Fruit fly (Drosophila melanogaster): Measurements from ENCODE around the gene CG43074.

DNA sequence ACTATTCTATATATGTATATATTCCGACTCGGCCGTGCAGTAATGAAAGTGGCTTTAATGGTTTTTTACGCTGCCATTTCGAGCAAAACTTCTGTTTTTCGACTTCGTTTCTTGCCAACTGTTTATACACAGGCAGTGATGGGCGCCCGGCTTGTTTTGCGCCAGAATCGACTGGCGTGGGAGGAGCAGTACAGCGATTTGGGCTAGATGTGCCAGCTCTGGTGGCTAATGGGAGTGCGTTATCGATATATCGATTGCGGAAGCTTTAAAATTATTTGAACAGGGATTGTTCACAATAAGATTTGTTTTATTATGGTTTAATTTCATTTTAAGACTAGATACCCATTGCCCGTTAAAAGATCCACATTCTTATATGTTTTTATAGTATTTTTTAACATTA, 13.3 kb downstream of the CG43074 start, which contains the start of gene CG14971:
- TF ChIP-seq CTCF (optimal IDR thresholded peaks at IDR 0.05) (peak in 1 of 2 experiments; percentile 27), CG8478 (optimal IDR thresholded peaks at IDR 0.05) (no peak)
